Fruit fly (Drosophila melanogaster): ENCODE results near the gene CG31131.
A peak's percentile ranks its signal among the peaks of the same experiment; 100 is the strongest.

DNA sequence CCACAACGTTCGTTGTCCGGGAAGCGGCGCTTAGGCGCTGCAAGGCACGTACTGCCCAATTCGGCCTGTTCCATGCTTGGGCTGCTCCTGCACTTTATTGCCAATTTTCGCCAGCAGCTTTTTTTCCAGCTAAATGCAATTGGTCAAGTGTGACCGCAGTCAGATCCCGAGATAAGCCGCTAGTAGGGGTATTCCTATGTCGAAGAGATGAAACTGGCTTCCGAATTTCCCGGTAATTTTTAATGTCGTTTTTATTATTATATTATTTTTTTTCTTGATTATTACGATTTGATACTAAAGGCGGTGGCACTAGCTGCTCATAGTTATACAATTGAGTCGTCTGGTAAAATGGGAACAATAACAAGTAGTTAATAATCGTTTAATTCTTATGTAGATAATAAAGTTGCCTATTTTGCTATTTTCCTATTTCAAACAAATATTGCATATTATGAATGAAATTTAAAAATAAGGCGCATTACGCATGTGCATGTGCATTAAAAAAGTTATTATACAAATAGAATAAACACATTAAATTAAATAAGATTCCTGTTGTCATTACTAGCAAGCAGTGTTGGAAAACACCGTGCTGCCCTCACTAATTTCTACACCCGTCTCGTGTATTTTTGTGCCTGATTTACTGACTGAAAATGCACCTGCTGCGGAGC lies 46.5 kb downstream of the CG31131 start, which contains the start of the genes CG5003 and mRpS22:
- TF ChIP-seq pan (optimal IDR thresholded peaks at IDR 0.05) (no peak), Hr78 (GFP tag; optimal IDR thresholded peaks at IDR 0.05) (no peak), psq (GFP tag; optimal IDR thresholded peaks at IDR 0.05) (peak; percentile 51), dmrt93B (GFP tag; optimal IDR thresholded peaks at IDR 0.05) (peak; percentile 57), Mio (GFP tag; optimal IDR thresholded peaks at IDR 0.05) (no peak), Dfd (GFP tag; optimal IDR thresholded peaks at IDR 0.05) (no peak)

All from whole organism, wandering third instar larva.